Worm (Caenorhabditis elegans): ENCODE results near the gene lin-36.

DNA sequence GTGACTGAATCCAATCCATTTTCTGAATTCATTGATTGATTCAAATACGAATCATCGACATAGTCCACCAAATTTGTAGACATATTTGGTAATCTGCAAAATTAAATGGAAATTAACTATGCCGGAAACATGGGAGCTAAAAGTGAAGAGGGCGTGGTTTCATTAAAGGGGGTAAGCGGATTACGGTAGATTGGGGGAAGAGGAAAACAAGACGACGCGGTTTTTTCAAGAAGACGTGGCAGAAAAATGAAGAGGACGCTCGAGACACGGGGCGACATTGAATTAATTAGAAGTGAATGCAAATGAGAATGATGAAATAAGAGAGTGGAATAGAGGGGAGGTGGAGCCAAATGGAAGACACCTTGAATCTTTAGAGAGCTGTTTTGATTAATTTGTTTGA is 24.3 kb downstream of the lin-36 start, which contains the start of gene npr-17:
- no peak for TF ChIP-seq snpc-4 (tag; optimal IDR thresholded peaks at IDR 0.05)
- TF ChIP-seq nhr-237 (tag; optimal IDR thresholded peaks at IDR 0.05), result no peak

Data from whole organism, mixed stage, embryonic.